Worm (Caenorhabditis elegans): ENCODE data around the gene copg-1.

The copg-1 gene

ce11 chrIV:10174328-10174727, 22.6 kb downstream of the copg-1 start, which contains the start of gene pxf-1:
Gene pxf-1 (minus strand): TSS chrIV:10174341.
- TF ChIP-seq sea-1 (GFP tag; conservative IDR thresholded peaks at IDR 0.05) (no peak), hmg-4 (GFP tag; optimal IDR thresholded peaks at IDR 0.05) (no peak), ama-1 (optimal IDR thresholded peaks at IDR 0.05) (no peak), ceh-13 (GFP tag; optimal IDR thresholded peaks at IDR 0.05) (no peak), ceh-36 (tag; optimal IDR thresholded peaks at IDR 0.05) (no peak), scrt-1 (GFP tag; IDR thresholded peaks at IDR 0.05) (no peak), F13C5.2 (tag; optimal IDR thresholded peaks at IDR 0.05) (no peak), ets-7 (tag; optimal IDR thresholded peaks at IDR 0.05) (no peak), aly-1 (tag; optimal IDR thresholded peaks at IDR 0.05) (no peak), hmbx-1 (tag; optimal IDR thresholded peaks at IDR 0.05) (no peak), tbx-37 (GFP tag; conservative IDR thresholded peaks at IDR 0.05) (no peak), B0310.2 (tag; optimal IDR thresholded peaks at IDR 0.05) (no peak), flt-1 (GFP tag; IDR thresholded peaks at IDR 0.05) (no peak), hnd-1 (tag; optimal IDR thresholded peaks at IDR 0.05) (no peak), tbx-11 (GFP tag; IDR thresholded peaks at IDR 0.05) (no peak), pes-1 (GFP tag; IDR thresholded peaks at IDR 0.05) (no peak), tra-4 (tag; optimal IDR thresholded peaks at IDR 0.05) (no peak)

- TF ChIP-seq tra-4 (tag; optimal IDR thresholded peaks at IDR 0.05) = no peak
- TF ChIP-seq tbx-11 (GFP tag; IDR thresholded peaks at IDR 0.05) = no peak
- no peak for TF ChIP-seq F13C5.2 (tag; optimal IDR thresholded peaks at IDR 0.05)
- no peak for TF ChIP-seq sea-1 (GFP tag; conservative IDR thresholded peaks at IDR 0.05)
- no peak for TF ChIP-seq ets-7 (tag; optimal IDR thresholded peaks at IDR 0.05)
- TF ChIP-seq aly-1 (tag; optimal IDR thresholded peaks at IDR 0.05) = no peak
- no peak for TF ChIP-seq flt-1 (GFP tag; IDR thresholded peaks at IDR 0.05)
- TF ChIP-seq B0310.2 (tag; optimal IDR thresholded peaks at IDR 0.05) = peak; percentile 45
- TF ChIP-seq hmg-4 (GFP tag; optimal IDR thresholded peaks at IDR 0.05) = peak; percentile 79
- TF ChIP-seq ceh-36 (tag; optimal IDR thresholded peaks at IDR 0.05) = peak; percentile 28
Observed at ce11 chrIV:10174932-10175732, 23.4 kb downstream of the copg-1 start.

- TF ChIP-seq ceh-13 (GFP tag; optimal IDR thresholded peaks at IDR 0.05) = no peak
- no peak for TF ChIP-seq tra-4 (tag; optimal IDR thresholded peaks at IDR 0.05)
- TF ChIP-seq hnd-1 (tag; optimal IDR thresholded peaks at IDR 0.05) = no peak
Observed at ce11 chrIV:10176252-10176730, 24.5 kb downstream of the copg-1 start, which contains the start of gene rack-1. Gene rack-1 (plus strand): TSS chrIV:10176680.

ce11 chrIV:10177779-10178178, 26.0 kb downstream of the copg-1 start, which contains the start of gene mspn-1:
Gene mspn-1 (plus strand): TSS chrIV:10177968.
- TF ChIP-seq ets-7 (tag; optimal IDR thresholded peaks at IDR 0.05) (no peak), B0310.2 (tag; optimal IDR thresholded peaks at IDR 0.05) (no peak), F13C5.2 (tag; optimal IDR thresholded peaks at IDR 0.05) (no peak), ceh-36 (tag; optimal IDR thresholded peaks at IDR 0.05) (no peak), ama-1 (optimal IDR thresholded peaks at IDR 0.05) (no peak), tra-4 (tag; optimal IDR thresholded peaks at IDR 0.05) (no peak), pes-1 (GFP tag; IDR thresholded peaks at IDR 0.05) (no peak), flt-1 (GFP tag; IDR thresholded peaks at IDR 0.05) (no peak), tbx-11 (GFP tag; IDR thresholded peaks at IDR 0.05) (no peak), aly-1 (tag; optimal IDR thresholded peaks at IDR 0.05) (no peak), scrt-1 (GFP tag; IDR thresholded peaks at IDR 0.05) (no peak), ceh-13 (GFP tag; optimal IDR thresholded peaks at IDR 0.05) (no peak), hmbx-1 (tag; optimal IDR thresholded peaks at IDR 0.05) (no peak), tbx-37 (GFP tag; conservative IDR thresholded peaks at IDR 0.05) (no peak), sea-1 (GFP tag; conservative IDR thresholded peaks at IDR 0.05) (no peak), hmg-4 (GFP tag; optimal IDR thresholded peaks at IDR 0.05) (no peak), hnd-1 (tag; optimal IDR thresholded peaks at IDR 0.05) (no peak)

- TF ChIP-seq ceh-36 (tag; optimal IDR thresholded peaks at IDR 0.05) (no peak), tbx-37 (GFP tag; conservative IDR thresholded peaks at IDR 0.05) (no peak), hnd-1 (tag; optimal IDR thresholded peaks at IDR 0.05) (no peak), pes-1 (GFP tag; IDR thresholded peaks at IDR 0.05) (no peak), ceh-13 (GFP tag; optimal IDR thresholded peaks at IDR 0.05) (no peak), tbx-11 (GFP tag; IDR thresholded peaks at IDR 0.05) (no peak), hmbx-1 (tag; optimal IDR thresholded peaks at IDR 0.05) (no peak)
Observed at ce11 chrIV:10180133-10180749, 28.5 kb downstream of the copg-1 start, which contains the start of gene gta-1. Gene gta-1 (plus strand): TSS chrIV:10180660.

- no peak for TF ChIP-seq B0310.2 (tag; optimal IDR thresholded peaks at IDR 0.05)
- no peak for TF ChIP-seq hmg-4 (GFP tag; optimal IDR thresholded peaks at IDR 0.05)
- no peak for TF ChIP-seq hmbx-1 (tag; optimal IDR thresholded peaks at IDR 0.05)
- no peak for TF ChIP-seq ceh-13 (GFP tag; optimal IDR thresholded peaks at IDR 0.05)
- TF ChIP-seq scrt-1 (GFP tag; IDR thresholded peaks at IDR 0.05) = no peak
- TF ChIP-seq F13C5.2 (tag; optimal IDR thresholded peaks at IDR 0.05) = no peak
- no peak for TF ChIP-seq tbx-11 (GFP tag; IDR thresholded peaks at IDR 0.05)
- no peak for TF ChIP-seq tra-4 (tag; optimal IDR thresholded peaks at IDR 0.05)
- TF ChIP-seq pes-1 (GFP tag; IDR thresholded peaks at IDR 0.05) = no peak
Observed at ce11 chrIV:10188505-10188904, 36.8 kb downstream of the copg-1 start.

- TF ChIP-seq B0310.2 (tag; optimal IDR thresholded peaks at IDR 0.05) = no peak
- no peak for TF ChIP-seq pes-1 (GFP tag; IDR thresholded peaks at IDR 0.05)
- no peak for TF ChIP-seq hmg-4 (GFP tag; optimal IDR thresholded peaks at IDR 0.05)
- TF ChIP-seq ets-7 (tag; optimal IDR thresholded peaks at IDR 0.05) = no peak
- no peak for TF ChIP-seq flt-1 (GFP tag; IDR thresholded peaks at IDR 0.05)
- no peak for TF ChIP-seq aly-1 (tag; optimal IDR thresholded peaks at IDR 0.05)
- TF ChIP-seq ceh-36 (tag; optimal IDR thresholded peaks at IDR 0.05) = no peak
- TF ChIP-seq tbx-37 (GFP tag; conservative IDR thresholded peaks at IDR 0.05) = no peak
- TF ChIP-seq hmbx-1 (tag; optimal IDR thresholded peaks at IDR 0.05) = no peak
- TF ChIP-seq hnd-1 (tag; optimal IDR thresholded peaks at IDR 0.05) = no peak
- TF ChIP-seq sea-1 (GFP tag; conservative IDR thresholded peaks at IDR 0.05) = no peak
- no peak for TF ChIP-seq ceh-13 (GFP tag; optimal IDR thresholded peaks at IDR 0.05)
- no peak for TF ChIP-seq tra-4 (tag; optimal IDR thresholded peaks at IDR 0.05)
- no peak for TF ChIP-seq ama-1 (optimal IDR thresholded peaks at IDR 0.05)
- TF ChIP-seq F13C5.2 (tag; optimal IDR thresholded peaks at IDR 0.05) = no peak
- no peak for TF ChIP-seq tbx-11 (GFP tag; IDR thresholded peaks at IDR 0.05)
Observed at ce11 chrIV:10190586-10190985, 38.8 kb downstream of the copg-1 start.

All from whole organism, early embryonic.